Fruit fly (Drosophila melanogaster) whole organism, prepupa: Measurements from ENCODE around the gene DCTN6-p27.
A peak's percentile ranks its signal among the peaks of the same experiment; 100 is the strongest.

Experiments used
- CG10669 ChIP-seq: fragments of 200-800 bp; sonication (Bioruptor generic); optimal IDR thresholded peaks from 3 replicates; lab custom pipeline; 2018; ENCODE audit warnings: missing biosample characterization, mild to moderate bottlenecking, missing genetic modification characterization, moderate library complexity
- CG11902 ChIP-seq: fragments of 200-800 bp; sonication (Bioruptor generic); optimal IDR thresholded peaks from 3 replicates; lab custom pipeline; 2016; ENCODE audit warnings: missing biosample characterization, missing genetic modification characterization
- CG15336 ChIP-seq: fragments of 200-800 bp; sonication (Bioruptor generic); IDR thresholded peaks from 2 replicates; pipeline ENCODE4 v1.3.6; 2022; ENCODE audit warnings: missing biosample characterization, missing genetic modification characterization
- CG1621 ChIP-seq: fragments of 200-800 bp; sonication (Bioruptor generic); optimal IDR thresholded peaks from 3 replicates; lab custom pipeline; 2018; ENCODE audit warnings: missing biosample characterization, mild to moderate bottlenecking, missing genetic modification characterization
- CG3032 ChIP-seq: fragments of 200-800 bp; optimal IDR thresholded peaks from 2 replicates; lab custom pipeline; 2019; ENCODE audit warnings: missing biosample characterization, mild to moderate bottlenecking, missing genetic modification characterization, moderate library complexity
- CG31627 ChIP-seq: fragments of 200-800 bp; sonication (Bioruptor generic); optimal IDR thresholded peaks from 3 replicates; lab custom pipeline; 2016; ENCODE audit warnings: missing biosample characterization, missing genetic modification characterization
- CG32006 ChIP-seq: fragments of 200-800 bp; sonication (Bioruptor generic); optimal IDR thresholded peaks from 3 replicates; lab custom pipeline; 2017; ENCODE audit warnings: missing biosample characterization, mild to moderate bottlenecking, missing genetic modification characterization
- CG34406 ChIP-seq: fragments of 200-800 bp; sonication (Bioruptor generic); optimal IDR thresholded peaks from 3 replicates; lab custom pipeline; 2016; ENCODE audit warnings: missing biosample characterization, missing genetic modification characterization
- CG4318 ChIP-seq: fragments of 200-800 bp; sonication (Bioruptor generic); optimal IDR thresholded peaks from 3 replicates; lab custom pipeline; 2017; ENCODE audit warnings: missing biosample characterization, mild to moderate bottlenecking, missing genetic modification characterization
- CG6163 ChIP-seq: fragments of 200-800 bp; sonication (Bioruptor generic); IDR thresholded peaks from 3 replicates; pipeline ENCODE4 v1.3.6; 2022; ENCODE audit warnings: missing biosample characterization, missing genetic modification characterization
- CG6276 ChIP-seq: fragments of 200-800 bp; sonication (Bioruptor generic); optimal IDR thresholded peaks from 2 replicates; lab custom pipeline; 2017; ENCODE audit warnings: missing biosample characterization, mild to moderate bottlenecking, missing genetic modification characterization
- CG6854 ChIP-seq: fragments of 200-800 bp; sonication (Bioruptor generic); optimal IDR thresholded peaks from 2 replicates; lab custom pipeline; 2017; ENCODE audit warnings: missing biosample characterization, mild to moderate bottlenecking, missing genetic modification characterization
- CG7368 ChIP-seq: fragments of 200-800 bp; sonication (Bioruptor generic); optimal IDR thresholded peaks from 3 replicates; lab custom pipeline; 2016; ENCODE audit warnings: missing biosample characterization, missing genetic modification characterization
- CG8319 ChIP-seq: fragments of 200-800 bp; sonication (Bioruptor generic); optimal IDR thresholded peaks from 3 replicates; lab custom pipeline; 2016; ENCODE audit warnings: missing biosample characterization, missing genetic modification characterization
- CG9139 ChIP-seq: fragments of 200-800 bp; sonication (Bioruptor generic); optimal IDR thresholded peaks from 3 replicates; lab custom pipeline; 2017; ENCODE audit warnings: missing biosample characterization, mild to moderate bottlenecking, missing genetic modification characterization
- Eip78C ChIP-seq: fragments of 200-800 bp; sonication (Bioruptor generic); peaks from one replicate; lab custom pipeline; 2016; ENCODE audit warnings: missing biosample characterization, missing genetic modification characterization
- Ets96B ChIP-seq: fragments of 200-800 bp; optimal IDR thresholded peaks from 2 replicates; lab custom pipeline; 2019; ENCODE audit warnings: missing biosample characterization, mild to moderate bottlenecking, missing genetic modification characterization, moderate library complexity
- Hr38 ChIP-seq: sonication (Bioruptor generic); optimal IDR thresholded peaks from 2 replicates; lab custom pipeline; 2016; ENCODE audit warnings: missing biosample characterization, missing genetic modification characterization
- Hr39 ChIP-seq: fragments of 200-800 bp; sonication (Bioruptor generic); optimal IDR thresholded peaks from 2 replicates; lab custom pipeline; 2016; ENCODE audit warnings: missing biosample characterization, missing genetic modification characterization
- Hr4 ChIP-seq: fragments of 200-800 bp; sonication (Bioruptor generic); optimal IDR thresholded peaks from 3 replicates; lab custom pipeline; 2016; ENCODE audit warnings: missing biosample characterization, missing genetic modification characterization
- Lpt ChIP-seq: fragments of 200-800 bp; sonication (Bioruptor generic); optimal IDR thresholded peaks from 3 replicates; lab custom pipeline; 2016; ENCODE audit warnings: missing biosample characterization, missing genetic modification characterization
- Smox ChIP-seq: fragments of 200-800 bp; sonication (Bioruptor generic); optimal IDR thresholded peaks from 3 replicates; lab custom pipeline; 2016; ENCODE audit warnings: missing biosample characterization, missing genetic modification characterization
- Sox14 ChIP-seq: fragments of 200-800 bp; sonication (Bioruptor generic); optimal IDR thresholded peaks from 3 replicates; lab custom pipeline; 2016; ENCODE audit warnings: missing biosample characterization, missing genetic modification characterization
- achi ChIP-seq: fragments of 200-800 bp; sonication (Bioruptor generic); optimal IDR thresholded peaks from 3 replicates; lab custom pipeline; 2016; ENCODE audit warnings: missing biosample characterization, missing genetic modification characterization
- acj6 ChIP-seq: fragments of 200-800 bp; sonication (Bioruptor generic); optimal IDR thresholded peaks from 3 replicates; lab custom pipeline; 2016; ENCODE audit warnings: missing biosample characterization, missing genetic modification characterization
- esn ChIP-seq: fragments of 200-800 bp; sonication (Bioruptor generic); optimal IDR thresholded peaks from 2 replicates; lab custom pipeline; 2016; ENCODE audit warnings: missing biosample characterization, mild to moderate bottlenecking, missing genetic modification characterization, moderate library complexity
- fd59A ChIP-seq: fragments of 200-800 bp; sonication (Bioruptor generic); optimal IDR thresholded peaks from 2 replicates; lab custom pipeline; 2017; ENCODE audit warnings: missing biosample characterization, mild to moderate bottlenecking, missing genetic modification characterization, missing genetic modification reagents
- fd85E ChIP-seq: fragments of 200-800 bp; sonication (Bioruptor generic); optimal IDR thresholded peaks from 3 replicates; lab custom pipeline; 2016; ENCODE audit warnings: missing biosample characterization, missing genetic modification characterization
- fkh ChIP-seq: fragments of 200-800 bp; sonication (Bioruptor generic); optimal IDR thresholded peaks from 3 replicates; lab custom pipeline; 2017; ENCODE audit warnings: missing biosample characterization, mild to moderate bottlenecking, missing genetic modification characterization, moderate library complexity
- ss ChIP-seq, 2 experiments: fragments of 200-800 bp; sonication (Bioruptor generic); optimal IDR thresholded peaks; 2 replicates in 1 of 2; 3 replicates in 1 of 2; lab custom pipeline; 2017 to 2018; ENCODE audit warnings: mild to moderate bottlenecking in 2 of 2, missing biosample characterization in 2 of 2, missing genetic modification characterization in 2 of 2, moderate library complexity in 1 of 2
- svp ChIP-seq: fragments of 200-800 bp; sonication (Bioruptor generic); peaks from one replicate; lab custom pipeline; 2016; ENCODE audit warnings: missing biosample characterization, missing genetic modification characterization
- topi ChIP-seq: fragments of 200-800 bp; sonication (Bioruptor generic); optimal IDR thresholded peaks from 3 replicates; lab custom pipeline; 2016; ENCODE audit warnings: missing biosample characterization, missing genetic modification characterization
- vri ChIP-seq: fragments of 200-800 bp; sonication (Bioruptor generic); optimal IDR thresholded peaks from 3 replicates; lab custom pipeline; 2016; ENCODE audit warnings: missing biosample characterization, mild to moderate bottlenecking, missing genetic modification characterization

Gene DCTN6-p27

DNA sequence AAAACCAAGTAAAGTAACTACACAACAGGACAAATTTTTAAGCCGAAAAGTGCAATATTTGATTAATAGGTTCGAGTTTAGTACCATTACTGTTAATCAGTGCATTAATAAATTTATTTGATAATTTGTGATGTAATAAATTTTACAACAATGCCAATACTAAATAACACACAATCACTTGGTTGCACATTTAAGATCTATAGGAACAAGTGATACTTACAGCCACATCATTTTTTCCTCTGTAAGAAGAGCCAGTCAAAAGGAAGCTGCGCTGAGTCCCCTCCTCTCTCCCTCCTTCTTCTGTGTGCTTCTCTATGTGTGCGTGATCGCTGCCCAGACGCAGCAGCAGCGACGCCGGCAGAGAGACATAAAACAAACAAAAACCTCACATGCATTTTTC is 4.6 kb downstream of the DCTN6-p27 start (continued):
- peak; percentile 84 for TF ChIP-seq CG6854
- peak; percentile 88 for TF ChIP-seq vri (GFP tag; lab: Kevin White, UChicago)
- TF ChIP-seq CG6163 (GFP tag; lab: Robert Waterston, UW) = peak; percentile 87
- TF ChIP-seq Sox14 (GFP tag; lab: Kevin White, UChicago) = peak; percentile 95
- TF ChIP-seq Lpt (GFP tag; lab: Kevin White, UChicago) = peak; percentile 81
- peak; percentile 95 for TF ChIP-seq esn (GFP tag; lab: Kevin White, UChicago)
- TF ChIP-seq CG11902 = peak; percentile 88
- peak; percentile 56 for TF ChIP-seq fd85E (GFP tag; lab: Kevin White, UChicago)
- peak; percentile 97 for TF ChIP-seq svp
- peak; percentile 94 for TF ChIP-seq topi (GFP tag; lab: Kevin White, UChicago)
- TF ChIP-seq fd59A (GFP tag; lab: Kevin White, UChicago) = peak; percentile 96
- TF ChIP-seq CG32006 (GFP tag; lab: Kevin White, UChicago) = peak; percentile 80
- TF ChIP-seq achi (GFP tag; lab: Kevin White, UChicago) = peak; percentile 92
- TF ChIP-seq CG7368 = peak; percentile 90
- TF ChIP-seq Ets96B (tag; lab: Kevin White, UChicago) = peak; percentile 97
- TF ChIP-seq CG9139 (GFP tag; lab: Kevin White, UChicago) = peak; percentile 89
- peak; percentile 93 for TF ChIP-seq Smox (GFP tag; lab: Kevin White, UChicago)
- peak; percentile 64 for TF ChIP-seq CG4318 (GFP tag; lab: Kevin White, UChicago)
- peak; percentile 47 for TF ChIP-seq CG6276

DNA sequence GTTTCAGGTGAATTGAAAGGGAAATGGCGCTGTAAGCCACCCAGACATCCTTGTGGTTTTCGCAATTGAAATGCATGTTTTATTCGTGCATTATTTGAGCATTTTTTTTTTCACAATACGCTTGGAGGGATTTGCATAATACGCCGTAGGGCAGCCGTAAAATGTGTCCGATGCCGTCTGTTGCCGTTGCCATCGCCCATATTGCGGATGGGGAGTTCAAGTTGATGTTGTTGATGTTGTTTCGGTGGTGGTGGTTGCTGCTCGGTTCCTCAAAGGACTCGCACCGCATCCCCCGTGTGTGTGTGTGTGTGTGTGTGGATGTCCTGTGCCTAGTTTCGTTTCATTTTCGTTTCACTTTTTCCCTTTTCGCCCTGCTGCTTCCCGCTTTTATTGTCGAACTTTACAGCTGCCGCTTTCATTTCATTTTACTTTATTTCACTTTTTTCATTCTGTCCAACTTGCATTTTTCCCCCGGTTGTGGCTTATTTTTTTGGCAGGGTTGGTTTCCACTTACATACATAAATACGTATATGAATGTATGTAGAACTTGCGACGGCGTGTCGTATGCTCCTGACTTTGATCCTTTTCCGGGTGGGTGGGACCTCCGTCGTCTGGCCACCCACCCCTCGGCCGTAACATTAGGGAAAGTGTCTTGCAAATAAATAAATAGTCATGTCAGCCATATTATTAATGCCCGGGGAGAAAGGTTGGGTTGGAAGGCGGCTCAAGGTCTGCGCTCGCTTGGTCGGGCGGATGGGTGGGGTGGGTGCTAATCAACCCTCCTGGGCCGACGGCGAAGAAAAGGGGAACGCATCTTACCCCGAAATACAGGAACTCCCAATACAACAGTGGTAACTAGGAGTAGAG is 5.6 kb downstream of the DCTN6-p27 start:
- peak; percentile 27 for TF ChIP-seq CG1621 (tag; lab: Kevin White, UChicago)
- TF ChIP-seq Eip78C (GFP tag; lab: Kevin White, UChicago) = peak; percentile 52
- TF ChIP-seq acj6 = no peak
- no peak for TF ChIP-seq CG31627 (GFP tag; lab: Kevin White, UChicago)
- TF ChIP-seq Hr4 (GFP tag; lab: Kevin White, UChicago) = no peak
- peak; percentile 7 for TF ChIP-seq CG9139 (GFP tag; lab: Kevin White, UChicago)
- no peak for TF ChIP-seq CG11902
- peak in 1 of 2 experiments; percentile 3 for TF ChIP-seq ss (GFP tag; optimal IDR thresholded peaks at IDR 0.05; lab: Kevin White, UChicago)
- peak; percentile 45 for TF ChIP-seq svp
- TF ChIP-seq, all 60 proteins: peak for 5

DNA sequence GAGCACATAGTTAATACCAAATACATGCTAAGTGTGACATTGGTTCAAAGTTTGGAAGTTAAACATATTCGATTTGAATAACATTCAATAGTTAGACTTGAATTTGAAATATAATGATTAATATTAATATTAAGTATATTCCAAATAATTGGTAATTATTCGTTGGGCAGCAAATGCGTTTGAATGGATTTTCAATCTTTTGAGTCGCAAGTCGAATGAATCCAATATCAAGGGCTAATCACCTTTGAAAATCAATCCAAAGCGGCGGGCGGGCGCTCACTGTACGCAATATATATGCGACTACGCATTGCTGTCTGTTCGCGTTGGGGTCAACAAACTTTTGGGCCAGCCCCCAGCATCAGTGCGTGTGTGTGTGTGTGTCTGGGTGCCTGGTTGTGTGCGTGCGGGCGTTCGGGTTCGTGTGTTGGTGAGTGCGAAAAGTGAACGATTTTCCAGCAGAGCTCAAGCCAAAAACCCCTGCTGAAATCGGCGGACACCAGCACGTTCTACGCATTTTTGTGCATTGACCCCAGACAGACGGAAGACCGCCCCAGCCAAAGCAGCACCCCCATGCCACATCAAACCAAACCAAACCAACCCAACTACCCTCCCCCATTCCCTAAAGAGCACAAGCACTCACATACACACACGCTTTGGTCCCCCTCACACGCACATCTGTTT is 6.4 kb downstream of the DCTN6-p27 start:
- no peak for TF ChIP-seq CG31627 (GFP tag; lab: Kevin White, UChicago)
- no peak for TF ChIP-seq CG15336 (GFP tag; lab: Robert Waterston, UW)
- TF ChIP-seq Hr38 (GFP tag; lab: Kevin White, UChicago) = no peak
- peak; percentile 19 for TF ChIP-seq CG3032
- peak; percentile 60 for TF ChIP-seq Eip78C (GFP tag; lab: Kevin White, UChicago)
- TF ChIP-seq Hr4 (GFP tag; lab: Kevin White, UChicago) = no peak
- no peak for TF ChIP-seq ss (GFP tag; optimal IDR thresholded peaks at IDR 0.05; lab: Kevin White, UChicago)
- TF ChIP-seq CG11902 = no peak
- TF ChIP-seq CG34406 = no peak
- no peak for TF ChIP-seq Hr39 (GFP tag; lab: Kevin White, UChicago)
- peak; percentile 14 for TF ChIP-seq fkh (GFP tag; lab: Kevin White, UChicago)
- peak; percentile 15 for TF ChIP-seq Ets96B (tag; lab: Kevin White, UChicago)
- peak; percentile 13 for TF ChIP-seq CG10669 (GFP tag; lab: Kevin White, UChicago)
- TF ChIP-seq CG6276 = no peak
- TF ChIP-seq topi (GFP tag; lab: Kevin White, UChicago) = no peak

DNA sequence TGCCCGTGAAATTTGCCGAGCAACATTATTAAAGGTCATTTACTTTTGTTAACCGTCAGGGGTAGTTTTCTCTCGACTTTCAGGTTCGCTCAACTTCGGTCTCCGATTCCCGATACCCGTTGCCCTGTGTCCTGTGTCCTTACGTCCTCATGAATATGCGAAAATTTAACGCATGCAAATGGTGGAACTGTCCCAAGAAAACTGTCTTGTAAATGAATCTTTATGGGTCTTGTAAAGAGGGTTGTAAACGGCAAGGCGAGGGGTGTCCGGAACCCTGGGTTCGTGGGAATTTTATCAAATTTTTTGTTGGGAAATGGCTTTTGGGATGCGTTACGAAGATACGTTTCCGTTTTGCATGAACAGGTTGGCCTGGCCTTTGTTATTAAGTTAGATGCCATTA is 7.6 kb downstream of the DCTN6-p27 start:
- TF ChIP-seq svp = no peak
- TF ChIP-seq CG8319 (GFP tag; lab: Kevin White, UChicago) = no peak
